Worm (Caenorhabditis elegans): ENCODE results near the gene srb-16.

The srb-16 gene

DNA sequence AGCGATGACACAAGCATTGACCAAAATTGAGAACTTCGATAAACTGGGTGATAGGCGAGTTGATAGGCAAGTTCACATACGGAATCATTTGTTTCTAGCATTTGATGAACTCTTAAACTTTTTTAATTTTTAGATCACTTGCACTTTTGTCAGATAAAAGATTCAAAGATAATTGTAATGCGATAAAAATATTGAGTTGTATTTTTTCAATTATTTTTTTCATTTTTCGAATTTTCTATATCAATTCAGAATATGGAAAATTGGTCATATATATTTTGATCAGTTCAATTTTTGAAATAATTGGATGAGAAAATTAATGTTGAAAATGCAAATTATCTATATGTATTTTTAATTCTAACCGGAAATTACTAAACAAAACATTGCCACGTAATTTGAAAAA is 16.0 kb upstream of the srb-16 start, which contains the start of gene srb-3 (continued):
- TF ChIP-seq ceh-82 (tag; optimal IDR thresholded peaks at IDR 0.05) = no peak
- no peak for TF ChIP-seq nhr-28 (tag; optimal IDR thresholded peaks at IDR 0.05)
- no peak for TF ChIP-seq Y5F2A.4 (GFP tag; optimal IDR thresholded peaks at IDR 0.05)
- no peak for TF ChIP-seq lin-13 (GFP tag; optimal IDR thresholded peaks at IDR 0.05)

- TF ChIP-seq dve-1 (tag; optimal IDR thresholded peaks at IDR 0.05; ENCODE audit: insufficient read depth) (no peak), daf-19 (GFP tag; conservative IDR thresholded peaks at IDR 0.05) (no peak), arid-1 (GFP tag; conservative IDR thresholded peaks at IDR 0.05) (no peak), hmg-1.1 (GFP tag; IDR thresholded peaks at IDR 0.05) (no peak), nhr-77 (tag; optimal IDR thresholded peaks at IDR 0.05) (no peak), D1046.2 (GFP tag; IDR thresholded peaks at IDR 0.05) (no peak), Y105C5A.15 (GFP tag; IDR thresholded peaks at IDR 0.05) (no peak), nhr-237 (tag; optimal IDR thresholded peaks at IDR 0.05) (no peak), lin-15B (tag; optimal IDR thresholded peaks at IDR 0.05) (no peak)
Measured at ce11 chrII:5163283-5163682, 12.6 kb upstream of the srb-16 start, which contains the start of gene srb-5. srb-5 (minus strand) TSS chrII:5163383.

- TF ChIP-seq cey-2 (tag; optimal IDR thresholded peaks at IDR 0.05; ENCODE audit: borderline replicate concordance, insufficient read depth) (no peak), ztf-11 (tag; optimal IDR thresholded peaks at IDR 0.05) (no peak), snpc-1.2 (GFP tag; IDR thresholded peaks at IDR 0.05) (no peak), hif-1 (tag; optimal IDR thresholded peaks at IDR 0.05) (no peak), nhr-10 (tag; optimal IDR thresholded peaks at IDR 0.05) (no peak), nhr-237 (tag; optimal IDR thresholded peaks at IDR 0.05) (no peak), ZK337.2 (GFP tag; IDR thresholded peaks at IDR 0.05) (no peak), aha-1 (tag) (no peak)
Measured at ce11 chrII:5161102-5161501, 10.4 kb upstream of the srb-16 start, which contains the start of gene C27D6.11. C27D6.11 (minus strand) TSS chrII:5161202.

- TF ChIP-seq F26F4.8 (GFP tag; conservative IDR thresholded peaks at IDR 0.05) = 0 out of 2 replicates have a peak, but pooled peaks have one; percentile 34
Measured at ce11 chrII:5158774-5159173, 8.0 kb upstream of the srb-16 start, which contains the start of gene F58A6.9. F58A6.9 (minus strand) TSS chrII:5158874.

DNA sequence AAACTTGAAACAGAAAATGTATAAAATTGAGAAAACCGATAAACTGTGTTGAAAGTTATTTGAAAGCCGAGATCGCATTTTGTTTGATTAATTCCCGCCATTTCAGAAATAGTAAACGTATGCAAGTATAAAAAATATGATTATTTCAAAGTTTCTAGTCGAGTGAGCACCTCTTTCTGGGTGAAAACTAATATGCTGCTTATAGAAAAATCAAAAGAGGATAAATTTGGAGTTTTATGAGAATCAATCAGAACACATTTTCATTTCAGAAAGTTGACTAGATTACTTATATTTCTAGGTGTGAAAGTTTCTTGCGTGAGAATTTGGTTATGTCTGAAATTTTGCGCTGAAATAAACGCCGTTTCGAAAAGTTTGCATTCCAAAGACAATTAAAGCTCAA is 6.8 kb upstream of the srb-16 start, which contains the start of gene srb-13:
Gene srb-13 (minus strand): TSS at position 101 of the 400 bp plus-strand sequence.
- no peak for TF ChIP-seq mxl-3 (GFP tag; optimal IDR thresholded peaks at IDR 0.05)
- no peak for TF ChIP-seq dmd-9 (GFP tag; IDR thresholded peaks at IDR 0.05)
- no peak for TF ChIP-seq duxl-1 (tag; optimal IDR thresholded peaks at IDR 0.05; ENCODE audit: poor library complexity)
- TF ChIP-seq vab-7 (GFP tag; IDR thresholded peaks at IDR 0.05) = no peak
- no peak for TF ChIP-seq ceh-62 (tag; optimal IDR thresholded peaks at IDR 0.05)
- TF ChIP-seq daf-16 (GFP tag; optimal IDR thresholded peaks at IDR 0.05) = no peak
- TF ChIP-seq daf-16 (tag; optimal IDR thresholded peaks at IDR 0.05) = no peak

ce11 chrII:5156983-5157382 is 6.3 kb upstream of the srb-16 start, which contains the start of gene msp-45:
msp-45 (minus strand) TSS chrII:5157083.
- no peak for TF ChIP-seq tag-97 (GFP tag; IDR thresholded peaks at IDR 0.05)
- no peak for TF ChIP-seq zfp-3 (GFP tag; conservative IDR thresholded peaks at IDR 0.05)
- no peak for TF ChIP-seq hlh-30 (tag; optimal IDR thresholded peaks at IDR 0.05; ENCODE audit: insufficient read depth)
- TF ChIP-seq spr-3 (GFP tag; optimal IDR thresholded peaks at IDR 0.05) = no peak
- no peak for TF ChIP-seq snpc-4 (tag; optimal IDR thresholded peaks at IDR 0.05)
- no peak for TF ChIP-seq lir-3 (tag; optimal IDR thresholded peaks at IDR 0.05)
- no peak for TF ChIP-seq zfp-2 (tag; optimal IDR thresholded peaks at IDR 0.05)
- no peak for TF ChIP-seq nhr-77 (tag; optimal IDR thresholded peaks at IDR 0.05)
- TF ChIP-seq cey-2 (tag; optimal IDR thresholded peaks at IDR 0.05; ENCODE audit: borderline replicate concordance, insufficient read depth) = no peak
- TF ChIP-seq ceh-32 (tag; optimal IDR thresholded peaks at IDR 0.05; ENCODE audit: poor library complexity) = no peak
- TF ChIP-seq D1046.2 (GFP tag; IDR thresholded peaks at IDR 0.05) = no peak
- TF ChIP-seq unc-62 (GFP tag; optimal IDR thresholded peaks at IDR 0.05 in 1 of 2) = no peak
- no peak for TF ChIP-seq unc-62 (tag; optimal IDR thresholded peaks at IDR 0.05)
- no peak for TF ChIP-seq lim-7 (GFP tag; IDR thresholded peaks at IDR 0.05)
- TF ChIP-seq mep-1 (tag; optimal IDR thresholded peaks at IDR 0.05) = no peak
- no peak for TF ChIP-seq lin-13 (GFP tag; optimal IDR thresholded peaks at IDR 0.05)
- TF ChIP-seq ceh-82 (tag; optimal IDR thresholded peaks at IDR 0.05) = no peak
- no peak for TF ChIP-seq ztf-11 (tag; optimal IDR thresholded peaks at IDR 0.05)
- TF ChIP-seq unc-130 (GFP tag; optimal IDR thresholded peaks at IDR 0.05) = no peak

Measured in whole organism, L4 larva.